Fruit fly (Drosophila melanogaster) whole organism, prepupa: ENCODE results near the gene SKIP.
A peak's percentile ranks its signal among the peaks of the same experiment; 100 is the strongest.

Source experiments
- Blimp-1 ChIP-seq: fragments of 200-800 bp; sonication (Bioruptor generic); optimal IDR thresholded peaks from 3 replicates; lab custom pipeline; 2017; ENCODE audit warnings: missing biosample characterization, missing genetic modification characterization, mild to moderate bottlenecking, moderate library complexity, missing genetic modification reagents
- CG10631 ChIP-seq: fragments of 200-800 bp; sonication (Bioruptor generic); optimal IDR thresholded peaks from 2 replicates; lab custom pipeline; 2016; ENCODE audit warnings: missing biosample characterization, missing genetic modification characterization
- CG10669 ChIP-seq: fragments of 200-800 bp; sonication (Bioruptor generic); optimal IDR thresholded peaks from 3 replicates; lab custom pipeline; 2018; ENCODE audit warnings: missing biosample characterization, mild to moderate bottlenecking, missing genetic modification characterization, moderate library complexity
- CG11294 ChIP-seq: fragments of 200-800 bp; sonication (Bioruptor generic); IDR thresholded peaks from 2 replicates; pipeline ENCODE4 v1.3.6; 2022; ENCODE audit warnings: missing biosample characterization, missing genetic modification characterization
- CG11902 ChIP-seq: fragments of 200-800 bp; sonication (Bioruptor generic); optimal IDR thresholded peaks from 3 replicates; lab custom pipeline; 2016; ENCODE audit warnings: missing biosample characterization, missing genetic modification characterization
- CG15336 ChIP-seq: fragments of 200-800 bp; sonication (Bioruptor generic); IDR thresholded peaks from 2 replicates; pipeline ENCODE4 v1.3.6; 2022; ENCODE audit warnings: missing biosample characterization, missing genetic modification characterization
- CG1621 ChIP-seq: fragments of 200-800 bp; sonication (Bioruptor generic); optimal IDR thresholded peaks from 3 replicates; lab custom pipeline; 2018; ENCODE audit warnings: missing biosample characterization, mild to moderate bottlenecking, missing genetic modification characterization
- CG31627 ChIP-seq: fragments of 200-800 bp; sonication (Bioruptor generic); optimal IDR thresholded peaks from 3 replicates; lab custom pipeline; 2016; ENCODE audit warnings: missing biosample characterization, missing genetic modification characterization
- CG32006 ChIP-seq: fragments of 200-800 bp; sonication (Bioruptor generic); optimal IDR thresholded peaks from 3 replicates; lab custom pipeline; 2017; ENCODE audit warnings: missing biosample characterization, mild to moderate bottlenecking, missing genetic modification characterization
- CG34406 ChIP-seq: fragments of 200-800 bp; sonication (Bioruptor generic); optimal IDR thresholded peaks from 3 replicates; lab custom pipeline; 2016; ENCODE audit warnings: missing biosample characterization, missing genetic modification characterization
- CG3919 ChIP-seq: fragments of 200-800 bp; sonication (Bioruptor generic); optimal IDR thresholded peaks from 3 replicates; lab custom pipeline; 2016; ENCODE audit warnings: missing biosample characterization, missing genetic modification characterization
- CG4318 ChIP-seq: fragments of 200-800 bp; sonication (Bioruptor generic); optimal IDR thresholded peaks from 3 replicates; lab custom pipeline; 2017; ENCODE audit warnings: missing biosample characterization, mild to moderate bottlenecking, missing genetic modification characterization
- CG6163 ChIP-seq: fragments of 200-800 bp; sonication (Bioruptor generic); IDR thresholded peaks from 3 replicates; pipeline ENCODE4 v1.3.6; 2022; ENCODE audit warnings: missing biosample characterization, missing genetic modification characterization
- CG6276 ChIP-seq: fragments of 200-800 bp; sonication (Bioruptor generic); optimal IDR thresholded peaks from 2 replicates; lab custom pipeline; 2017; ENCODE audit warnings: missing biosample characterization, mild to moderate bottlenecking, missing genetic modification characterization
- CG6792 ChIP-seq: fragments of 200-800 bp; sonication (Bioruptor generic); optimal IDR thresholded peaks from 3 replicates; lab custom pipeline; 2016; ENCODE audit warnings: missing biosample characterization, missing genetic modification characterization
- CG6854 ChIP-seq: fragments of 200-800 bp; sonication (Bioruptor generic); optimal IDR thresholded peaks from 2 replicates; lab custom pipeline; 2017; ENCODE audit warnings: missing biosample characterization, mild to moderate bottlenecking, missing genetic modification characterization
- CG7368 ChIP-seq: fragments of 200-800 bp; sonication (Bioruptor generic); optimal IDR thresholded peaks from 3 replicates; lab custom pipeline; 2016; ENCODE audit warnings: missing biosample characterization, missing genetic modification characterization
- CG8119 ChIP-seq: fragments of 200-800 bp; sonication (Bioruptor generic); IDR thresholded peaks from 3 replicates; pipeline ENCODE4 v1.3.6; 2022; ENCODE audit warnings: missing biosample characterization, missing genetic modification characterization
- CG8319 ChIP-seq: fragments of 200-800 bp; sonication (Bioruptor generic); optimal IDR thresholded peaks from 3 replicates; lab custom pipeline; 2016; ENCODE audit warnings: missing biosample characterization, missing genetic modification characterization
- CG8632 ChIP-seq: fragments of 200-800 bp; sonication (Bioruptor generic); optimal IDR thresholded peaks from 3 replicates; lab custom pipeline; 2016; ENCODE audit warnings: missing biosample characterization, missing genetic modification characterization
- Eip93F ChIP-seq: fragments of 200-800 bp; sonication (Bioruptor generic); optimal IDR thresholded peaks from 2 replicates; lab custom pipeline; 2016; ENCODE audit warnings: missing biosample characterization, mild to moderate bottlenecking, missing genetic modification characterization
- Ets96B ChIP-seq: fragments of 200-800 bp; optimal IDR thresholded peaks from 2 replicates; lab custom pipeline; 2019; ENCODE audit warnings: missing biosample characterization, mild to moderate bottlenecking, missing genetic modification characterization, moderate library complexity
- Gug ChIP-seq: fragments of 200-800 bp; sonication (Bioruptor generic); IDR thresholded peaks from 2 replicates; pipeline ENCODE4 v1.3.6; 2022; ENCODE audit warnings: missing biosample characterization, missing genetic modification characterization
- Hr38 ChIP-seq: sonication (Bioruptor generic); optimal IDR thresholded peaks from 2 replicates; lab custom pipeline; 2016; ENCODE audit warnings: missing biosample characterization, missing genetic modification characterization
- Hr39 ChIP-seq: fragments of 200-800 bp; sonication (Bioruptor generic); optimal IDR thresholded peaks from 2 replicates; lab custom pipeline; 2016; ENCODE audit warnings: missing biosample characterization, missing genetic modification characterization
- Lpt ChIP-seq: fragments of 200-800 bp; sonication (Bioruptor generic); optimal IDR thresholded peaks from 3 replicates; lab custom pipeline; 2016; ENCODE audit warnings: missing biosample characterization, missing genetic modification characterization
- OdsH ChIP-seq: fragments of 200-800 bp; sonication (Bioruptor generic); optimal IDR thresholded peaks from 3 replicates; lab custom pipeline; 2016; ENCODE audit warnings: missing biosample characterization, missing genetic modification characterization
- Smox ChIP-seq: fragments of 200-800 bp; sonication (Bioruptor generic); optimal IDR thresholded peaks from 3 replicates; lab custom pipeline; 2016; ENCODE audit warnings: missing biosample characterization, missing genetic modification characterization
- Sox102F ChIP-seq: fragments of 200-800 bp; sonication (Bioruptor generic); optimal IDR thresholded peaks from 2 replicates; lab custom pipeline; 2016; ENCODE audit warnings: missing biosample characterization, mild to moderate bottlenecking, missing genetic modification characterization
- Sox15 ChIP-seq: fragments of 200-800 bp; sonication (Bioruptor generic); optimal IDR thresholded peaks from 3 replicates; lab custom pipeline; 2016; ENCODE audit warnings: missing biosample characterization, missing genetic modification characterization
- achi ChIP-seq: fragments of 200-800 bp; sonication (Bioruptor generic); optimal IDR thresholded peaks from 3 replicates; lab custom pipeline; 2016; ENCODE audit warnings: missing biosample characterization, missing genetic modification characterization
- acj6 ChIP-seq: fragments of 200-800 bp; sonication (Bioruptor generic); optimal IDR thresholded peaks from 3 replicates; lab custom pipeline; 2016; ENCODE audit warnings: missing biosample characterization, missing genetic modification characterization
- cyc ChIP-seq: fragments of 200-800 bp; sonication (Bioruptor generic); optimal IDR thresholded peaks from 3 replicates; lab custom pipeline; 2016; ENCODE audit warnings: missing biosample characterization, missing genetic modification characterization
- dac ChIP-seq: fragments of 200-800 bp; sonication (Bioruptor generic); optimal IDR thresholded peaks from 2 replicates; lab custom pipeline; 2017; ENCODE audit warnings: missing biosample characterization, mild to moderate bottlenecking, missing genetic modification characterization
- dsx ChIP-seq: fragments of 200-800 bp; optimal IDR thresholded peaks from 3 replicates; lab custom pipeline; 2019; ENCODE audit warnings: missing biosample characterization, mild to moderate bottlenecking, missing genetic modification characterization, moderate library complexity; ENCODE audit not compliant: poor library complexity, severe bottlenecking
- eg ChIP-seq: fragments of 200-800 bp; sonication (Bioruptor generic); IDR thresholded peaks from 3 replicates; pipeline ENCODE4 v1.3.6; 2022; ENCODE audit warnings: missing biosample characterization, missing genetic modification characterization
- esn ChIP-seq: fragments of 200-800 bp; sonication (Bioruptor generic); optimal IDR thresholded peaks from 2 replicates; lab custom pipeline; 2016; ENCODE audit warnings: missing biosample characterization, mild to moderate bottlenecking, missing genetic modification characterization, moderate library complexity
- fkh ChIP-seq: fragments of 200-800 bp; sonication (Bioruptor generic); optimal IDR thresholded peaks from 3 replicates; lab custom pipeline; 2017; ENCODE audit warnings: missing biosample characterization, mild to moderate bottlenecking, missing genetic modification characterization, moderate library complexity
- lz ChIP-seq: fragments of 200-800 bp; sonication (Bioruptor generic); optimal IDR thresholded peaks from 3 replicates; lab custom pipeline; 2016; ENCODE audit warnings: missing biosample characterization, missing genetic modification characterization
- net ChIP-seq: fragments of 200-800 bp; sonication (Bioruptor generic); optimal IDR thresholded peaks from 3 replicates; lab custom pipeline; 2016; ENCODE audit warnings: missing biosample characterization, missing genetic modification characterization
- pdm3 ChIP-seq: fragments of 200-800 bp; sonication (Bioruptor generic); optimal IDR thresholded peaks from 3 replicates; lab custom pipeline; 2016; ENCODE audit warnings: missing biosample characterization, missing genetic modification characterization
- salr ChIP-seq, 2 experiments: fragments of 200-800 bp; sonication (Bioruptor generic); optimal IDR thresholded peaks; 3 replicates each; lab custom pipeline; 2016 to 2018; ENCODE audit warnings: missing biosample characterization in 2 of 2, missing genetic modification characterization in 2 of 2, mild to moderate bottlenecking in 1 of 2
- spab ChIP-seq: fragments of 200-800 bp; sonication (Bioruptor generic); optimal IDR thresholded peaks from 2 replicates; lab custom pipeline; 2017; ENCODE audit warnings: missing biosample characterization, mild to moderate bottlenecking, missing genetic modification characterization, missing genetic modification reagents
- ss ChIP-seq, 2 experiments: fragments of 200-800 bp; sonication (Bioruptor generic); optimal IDR thresholded peaks; 2 replicates in 1 of 2; 3 replicates in 1 of 2; lab custom pipeline; 2017 to 2018; ENCODE audit warnings: mild to moderate bottlenecking in 2 of 2, missing biosample characterization in 2 of 2, missing genetic modification characterization in 2 of 2, moderate library complexity in 1 of 2
- svp ChIP-seq: fragments of 200-800 bp; sonication (Bioruptor generic); peaks from one replicate; lab custom pipeline; 2016; ENCODE audit warnings: missing biosample characterization, missing genetic modification characterization

The SKIP gene

dm6 chr3R:22194763-22195410, 61.3 kb downstream of the SKIP start (continued):
- TF ChIP-seq acj6 (GFP tag; lab: Kevin White, UChicago) (peak; percentile 9), CG11902 (GFP tag; lab: Kevin White, UChicago) (no peak), CG10631 (peak; percentile 53), CG6854 (GFP tag; lab: Kevin White, UChicago) (peak; percentile 23), CG7368 (GFP tag; lab: Kevin White, UChicago) (no peak), CG3919 (GFP tag; lab: Kevin White, UChicago) (peak; percentile 7), spab (GFP tag; lab: Kevin White, UChicago) (peak; percentile 65), net (peak; percentile 20), CG32006 (GFP tag; lab: Kevin White, UChicago) (peak; percentile 27), Blimp-1 (GFP tag; lab: Kevin White, UChicago) (peak; percentile 19), Eip93F (GFP tag; lab: Kevin White, UChicago) (no peak), Smox (GFP tag; lab: Kevin White, UChicago) (peak; percentile 59), CG31627 (peak; percentile 47), CG10669 (GFP tag; lab: Kevin White, UChicago) (peak; percentile 74), Ets96B (tag; lab: Kevin White, UChicago) (peak; percentile 80), ss (GFP tag; optimal IDR thresholded peaks at IDR 0.05; lab: Kevin White, UChicago) (peak; percentile 13 to 59), CG15336 (GFP tag; lab: Robert Waterston, UW) (no peak), CG6276 (GFP tag; lab: Kevin White, UChicago) (no peak), dac (no peak), lz (GFP tag; lab: Kevin White, UChicago) (peak; percentile 68), Sox102F (peak; percentile 74), eg (GFP tag; lab: Robert Waterston, UW) (no peak), salr (GFP tag; optimal IDR thresholded peaks at IDR 0.05; lab: Kevin White, UChicago) (peak in 1 of 2 experiments; percentile 39), CG11294 (GFP tag; lab: Robert Waterston, UW) (no peak), Hr39 (GFP tag; lab: Kevin White, UChicago) (peak; percentile 55)

dm6 chr3R:22195411-22196155, 62.0 kb downstream of the SKIP start:
- TF ChIP-seq esn (GFP tag; lab: Kevin White, UChicago) (peak; percentile 70), CG8632 (GFP tag; lab: Kevin White, UChicago) (peak; percentile 54), achi (GFP tag; lab: Kevin White, UChicago) (peak; percentile 70), svp (GFP tag; lab: Kevin White, UChicago) (peak; percentile 79), CG6163 (GFP tag; lab: Robert Waterston, UW) (peak; percentile 41), CG1621 (peak; percentile 33), OdsH (peak; percentile 74), CG11294 (GFP tag; lab: Robert Waterston, UW) (no peak), net (peak; percentile 59), CG32006 (GFP tag; lab: Kevin White, UChicago) (peak; percentile 68), dsx (GFP tag; lab: Kevin White, UChicago) (peak; percentile 5), eg (GFP tag; lab: Robert Waterston, UW) (no peak; the same call in 2 of the 3 replicates), pdm3 (GFP tag; lab: Kevin White, UChicago) (peak; percentile 78), Lpt (GFP tag; lab: Kevin White, UChicago) (peak; percentile 45), Blimp-1 (GFP tag; lab: Kevin White, UChicago) (no peak), CG8319 (peak; percentile 57), CG8119 (0 out of 3 replicates have a peak, but pooled peaks have one; percentile 59), fkh (GFP tag; lab: Kevin White, UChicago) (no peak), CG4318 (GFP tag; lab: Kevin White, UChicago) (peak; percentile 44), Hr38 (GFP tag; lab: Kevin White, UChicago) (no peak), cyc (GFP tag; lab: Kevin White, UChicago) (peak; percentile 59), Ets96B (tag; lab: Kevin White, UChicago) (peak; percentile 59), CG10631 (peak; percentile 76), lz (GFP tag; lab: Kevin White, UChicago) (peak; percentile 77), CG7368 (GFP tag; lab: Kevin White, UChicago) (peak; percentile 44), Sox15 (peak; percentile 67), Smox (GFP tag; lab: Kevin White, UChicago) (peak; percentile 69), CG10669 (GFP tag; lab: Kevin White, UChicago) (peak; percentile 48), CG31627 (peak; percentile 50), spab (GFP tag; lab: Kevin White, UChicago) (peak; percentile 25), CG34406 (GFP tag; lab: Kevin White, UChicago) (peak; percentile 75), CG6276 (GFP tag; lab: Kevin White, UChicago) (no peak), Gug (GFP tag; lab: Robert Waterston, UW) (peak; percentile 9), CG6792 (GFP tag; lab: Kevin White, UChicago) (peak; percentile 80), CG6854 (GFP tag; lab: Kevin White, UChicago) (no peak)
